Fruit fly (Drosophila melanogaster): ENCODE results near the gene Dad.

Gene Dad

DNA sequence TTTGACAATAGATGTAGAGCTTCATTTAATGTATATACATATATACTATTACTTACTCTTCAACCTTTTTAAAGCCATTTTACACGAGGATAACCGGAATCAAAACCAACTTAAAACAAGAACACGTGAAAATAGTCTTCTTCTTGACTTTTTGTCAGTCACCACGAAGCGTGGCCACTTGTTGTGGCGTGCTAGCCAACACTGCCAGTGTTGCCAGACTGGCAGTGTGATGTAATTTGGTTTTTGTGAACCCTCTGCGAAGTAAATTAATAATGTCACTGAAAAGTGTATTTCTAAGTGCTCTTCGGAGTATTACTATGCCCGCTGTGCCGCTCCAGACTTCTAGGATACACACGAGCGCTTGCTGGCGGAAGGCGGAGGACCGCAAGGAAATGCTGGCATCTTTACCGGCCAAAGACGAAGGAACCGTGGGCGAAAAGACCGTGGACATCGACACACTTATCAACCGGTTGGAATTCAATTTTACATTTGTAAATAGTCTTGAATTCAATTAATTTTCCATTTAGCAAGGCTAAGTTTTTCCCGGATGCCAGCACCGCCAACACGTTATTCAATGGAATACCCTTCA lies 18.8 kb downstream of the Dad start, which contains the start of the genes Ns1 and mRpS11 (continued):
- TF ChIP-seq CG9876 (GFP tag; optimal IDR thresholded peaks at IDR 0.05) (no peak), Taf1 (GFP tag; IDR thresholded peaks at IDR 0.05) (no peak), CG12299 (tag; optimal IDR thresholded peaks at IDR 0.05) (peak; percentile 23), shn (GFP tag; optimal IDR thresholded peaks at IDR 0.05) (peak; percentile 30), CG10274 (GFP tag; optimal IDR thresholded peaks at IDR 0.05) (no peak), CG10979 (tag; optimal IDR thresholded peaks at IDR 0.05) (peak; percentile 15), pan (optimal IDR thresholded peaks at IDR 0.05) (no peak), pan (GFP tag; optimal IDR thresholded peaks at IDR 0.05 in 1 of 2, IDR thresholded peaks at IDR 0.05 in 1 of 2) (no peak), abd-A (tag; optimal IDR thresholded peaks at IDR 0.05) (no peak), CG10321 (GFP tag; IDR thresholded peaks at IDR 0.05) (no peak), dati (GFP tag; IDR thresholded peaks at IDR 0.05) (no peak), Lhr (GFP tag; optimal IDR thresholded peaks at IDR 0.05) (no peak), CG7987 (GFP tag; optimal IDR thresholded peaks at IDR 0.05) (peak; percentile 76), CG14667 (GFP tag; IDR thresholded peaks at IDR 0.05) (no peak), CG15479 (GFP tag; optimal IDR thresholded peaks at IDR 0.05) (no peak), CG15601 (tag; optimal IDR thresholded peaks at IDR 0.05) (peak; percentile 36), inv (GFP tag; IDR thresholded peaks at IDR 0.05; ENCODE audit: partially characterized antibody) (no peak), disco-r (GFP tag; optimal IDR thresholded peaks at IDR 0.05) (peak; percentile 3), CG1602 (GFP tag; optimal IDR thresholded peaks at IDR 0.05) (peak; percentile 4), Mad (GFP tag; optimal IDR thresholded peaks at IDR 0.05) (peak; percentile 13), CG8765 (GFP tag; IDR thresholded peaks at IDR 0.05) (no peak), ham (GFP tag; IDR thresholded peaks at IDR 0.05) (no peak), CG17385 (GFP tag; optimal IDR thresholded peaks at IDR 0.05) (peak; percentile 98), H2.0 (GFP tag; IDR thresholded peaks at IDR 0.05) (no peak), Oli (tag; optimal IDR thresholded peaks at IDR 0.05) (no peak), CG30020 (tag; optimal IDR thresholded peaks at IDR 0.05) (peak; percentile 26), Awh (GFP tag; IDR thresholded peaks at IDR 0.05) (no peak), Abd-B (GFP tag; optimal IDR thresholded peaks at IDR 0.05) (no peak), ap (GFP tag; IDR thresholded peaks at IDR 0.05) (no peak), CG7745 (tag; optimal IDR thresholded peaks at IDR 0.05) (no peak), CG7556 (GFP tag; optimal IDR thresholded peaks at IDR 0.05) (no peak), CG12071 (GFP tag; optimal IDR thresholded peaks at IDR 0.05) (no peak), Aef1 (GFP tag; IDR thresholded peaks at IDR 0.05) (no peak), Sry-β (GFP tag; optimal IDR thresholded peaks at IDR 0.05) (no peak), YL-1 (GFP tag; optimal IDR thresholded peaks at IDR 0.05) (peak; percentile 100), hbn (GFP tag; IDR thresholded peaks at IDR 0.05; ENCODE audit: partially characterized antibody) (no peak), CG11696 (GFP tag; IDR thresholded peaks at IDR 0.05) (no peak), HHEX (GFP tag; optimal IDR thresholded peaks at IDR 0.05) (no peak), Mes4 (GFP tag; optimal IDR thresholded peaks at IDR 0.05) (peak; percentile 21), Antp (GFP tag; optimal IDR thresholded peaks at IDR 0.05) (peak; percentile 37), zfh1 (GFP tag; IDR thresholded peaks at IDR 0.05) (0 out of 3 replicates have a peak, but pooled peaks have one; percentile 22), usp (GFP tag; optimal IDR thresholded peaks at IDR 0.05) (no peak), Trl (optimal IDR thresholded peaks at IDR 0.05) (no peak), Trl (GFP tag; optimal IDR thresholded peaks at IDR 0.05) (peak; percentile 39), gce (GFP tag; IDR thresholded peaks at IDR 0.05) (no peak), Usf (GFP tag; optimal IDR thresholded peaks at IDR 0.05) (no peak), MESR4 (GFP tag; optimal IDR thresholded peaks at IDR 0.05) (peak; percentile 96), dm (GFP tag; optimal IDR thresholded peaks at IDR 0.05) (peak; percentile 99), aop (GFP tag; IDR thresholded peaks at IDR 0.05) (no peak), cato (GFP tag; optimal IDR thresholded peaks at IDR 0.05; ENCODE audit: borderline replicate concordance) (no peak), crp (GFP tag; optimal IDR thresholded peaks at IDR 0.05) (peak in 1 of 2 experiments; percentile 40)

Measured in whole organism, embryonic.